Worm (Caenorhabditis elegans) whole organism, L4/young adult: ENCODE results near the gene clec-158.

Experiments used
- dao-5 ChIP-seq: sonication (generic microtip); optimal IDR thresholded peaks from 2 replicates; lab custom pipeline; 2016; ENCODE audit warnings: missing genotype, missing genetic modification characterization, moderate library complexity, missing compliant biosample characterization
- him-1 ChIP-seq: sonication (generic microtip); optimal IDR thresholded peaks from 2 replicates; lab custom pipeline; 2016; ENCODE audit warnings: missing genotype, missing genetic modification reagents, missing genetic modification characterization, missing compliant biosample characterization

ce11 chrIII:6820343-6820985 is 38.9 kb downstream of the clec-158 start, which contains the start of gene ten-1:
- TF ChIP-seq dao-5 (no peak), him-1 (tag; lab: Kevin White, UChicago) (no peak)
